Worm (Caenorhabditis elegans) whole organism, mixed stage, embryonic: Measurements from ENCODE around the gene F41G4.8.

ENCODE experiments used
- elt-3 ChIP-seq: fragments of 150-350 bp; optimal IDR thresholded peaks from 2 replicates; lab custom pipeline; 2014; ENCODE audit warnings: missing biosample characterization, missing genetic modification characterization
- flh-1 ChIP-seq: fragments of 200-800 bp; sonication (Bioruptor generic); optimal IDR thresholded peaks from 2 replicates; lab custom pipeline; 2018; ENCODE audit warnings: mild to moderate bottlenecking, missing genetic modification characterization, moderate library complexity, missing compliant biosample characterization
- hlh-1 ChIP-seq: fragments of 150-350 bp; optimal IDR thresholded peaks from 2 replicates; lab custom pipeline; 2014; ENCODE audit warnings: missing biosample characterization, missing genetic modification reagents, missing genetic modification characterization
- lin-13 ChIP-seq: fragments of 150-350 bp; optimal IDR thresholded peaks from 2 replicates; lab custom pipeline; 2014; ENCODE audit warnings: missing biosample characterization, missing genetic modification characterization
- lsy-2 ChIP-seq: fragments of 150-350 bp; optimal IDR thresholded peaks from 2 replicates; lab custom pipeline; 2014; ENCODE audit warnings: missing biosample characterization, missing genetic modification characterization
- nhr-12 ChIP-seq: fragments of 150-350 bp; optimal IDR thresholded peaks from 2 replicates; lab custom pipeline; 2014; ENCODE audit warnings: missing biosample characterization, missing genetic modification characterization
- nhr-237 ChIP-seq: fragments of 150-350 bp; optimal IDR thresholded peaks from 2 replicates; lab custom pipeline; 2014; ENCODE audit warnings: missing biosample characterization, missing genetic modification characterization
- nhr-76 ChIP-seq: sonication (generic microtip); optimal IDR thresholded peaks from 2 replicates; lab custom pipeline; 2017; ENCODE audit warnings: missing biosample characterization, missing genetic modification characterization
- snpc-4 ChIP-seq: fragments of 150-350 bp; optimal IDR thresholded peaks from 2 replicates; lab custom pipeline; 2014; ENCODE audit warnings: missing biosample characterization, missing genetic modification characterization
- tbx-8 ChIP-seq: fragments of 200-800 bp; sonication (Bioruptor generic); optimal IDR thresholded peaks from 2 replicates; lab custom pipeline; 2018; ENCODE audit warnings: mild to moderate bottlenecking, missing genetic modification characterization, moderate library complexity, missing compliant biosample characterization

DNA sequence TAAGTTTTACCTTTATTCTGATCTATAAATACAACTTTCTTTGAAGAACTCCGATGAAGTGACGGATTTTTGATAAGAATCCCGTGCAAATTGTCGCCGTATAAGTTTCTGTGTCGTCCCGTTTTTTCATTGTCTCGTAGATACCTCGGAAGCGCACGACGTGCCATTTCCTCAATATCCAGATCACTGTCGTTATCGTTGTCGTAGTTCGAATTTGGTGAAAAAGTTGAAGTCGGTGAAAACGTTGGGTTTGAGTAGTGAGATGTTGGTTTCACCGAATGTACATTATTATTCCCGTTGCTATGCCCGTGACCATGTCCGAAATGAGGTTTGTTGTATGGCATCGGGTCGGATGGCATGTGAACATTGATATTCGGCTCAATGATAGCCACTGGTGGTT is 35.1 kb downstream of the F41G4.8 start:
- TF ChIP-seq flh-1 = no peak
- no peak for TF ChIP-seq lin-13 (tag; lab: Kevin White, UChicago)
- no peak for TF ChIP-seq nhr-237 (tag; lab: Kevin White, UChicago)
- TF ChIP-seq tbx-8 (GFP tag; lab: Kevin White, UChicago) = no peak
- no peak for TF ChIP-seq hlh-1 (tag; lab: Kevin White, UChicago)
- TF ChIP-seq snpc-4 (tag; lab: Kevin White, UChicago) = no peak
- no peak for TF ChIP-seq nhr-76 (tag; lab: Kevin White, UChicago)
- TF ChIP-seq lsy-2 (tag; lab: Kevin White, UChicago) = no peak
- TF ChIP-seq nhr-12 (tag; lab: Kevin White, UChicago) = no peak
- TF ChIP-seq elt-3 (tag; lab: Kevin White, UChicago) = no peak
